Worm (Caenorhabditis elegans) whole organism, L2 larva: ENCODE measurements around the gene his-3.
"Not testable (repeated sequence)": the region's sequence is repeated elsewhere in the genome, so short reads cannot be mapped to it uniquely, and the experiment has no call there.

ENCODE experiments used
- ZK546.5 ChIP-seq: sonication (generic microtip); optimal IDR thresholded peaks from 2 replicates; lab custom pipeline; 2017; ENCODE audit warnings: missing biosample characterization, missing genetic modification characterization
- aly-2 ChIP-seq: fragments of 150-350 bp; optimal IDR thresholded peaks from 2 replicates; lab custom pipeline; 2014; ENCODE audit warnings: missing biosample characterization, missing genetic modification characterization
- ama-1 ChIP-seq: fragments of 150-350 bp; optimal IDR thresholded peaks from 2 replicates; lab custom pipeline; 2018; ENCODE audit warnings: inconsistent platforms
- ceh-82 ChIP-seq: fragments of 150-350 bp; optimal IDR thresholded peaks from 2 replicates; lab custom pipeline; 2014; ENCODE audit warnings: missing biosample characterization, missing genetic modification characterization
- egl-27 ChIP-seq: sonication (generic microtip); optimal IDR thresholded peaks from 3 replicates; lab custom pipeline; 2017; ENCODE audit warnings: missing biosample characterization, missing genetic modification reagents, missing genetic modification characterization
- elt-3 ChIP-seq: sonication (generic microtip); optimal IDR thresholded peaks from 2 replicates; lab custom pipeline; 2017; ENCODE audit warnings: missing biosample characterization, missing genetic modification characterization
- fos-1 ChIP-seq: fragments of 150-350 bp; optimal IDR thresholded peaks from 2 replicates; lab custom pipeline; 2014; ENCODE audit warnings: missing biosample characterization, missing genetic modification characterization
- lsy-2 ChIP-seq, 2 experiments: fragments of 150-350 bp in 1 of 2; sonication (generic microtip) in 1 of 2; optimal IDR thresholded peaks; 2 replicates each; lab custom pipeline; 2014 to 2017; ENCODE audit warnings: missing biosample characterization in 2 of 2, missing genetic modification characterization in 2 of 2
- mdl-1 ChIP-seq, 2 experiments: fragments of 150-350 bp in 1 of 2; sonication (generic microtip) in 1 of 2; optimal IDR thresholded peaks; 2 replicates each; lab custom pipeline; 2017; ENCODE audit warnings: missing biosample characterization in 2 of 2, missing genetic modification characterization in 2 of 2
- nhr-6 ChIP-seq: fragments of 150-350 bp; optimal IDR thresholded peaks from 2 replicates; lab custom pipeline; 2014; ENCODE audit warnings: missing biosample characterization, missing genetic modification characterization
- unc-39 ChIP-seq: fragments of 150-350 bp; optimal IDR thresholded peaks from 2 replicates; lab custom pipeline; 2014; ENCODE audit warnings: missing biosample characterization, missing genetic modification characterization
- unc-62 ChIP-seq: fragments of 150-350 bp; optimal IDR thresholded peaks from 2 replicates; lab custom pipeline; 2014; ENCODE audit warnings: missing biosample characterization, missing genetic modification reagents, missing genetic modification characterization
- ztf-11 ChIP-seq: sonication (generic microtip); optimal IDR thresholded peaks from 2 replicates; lab custom pipeline; 2017; ENCODE audit warnings: missing biosample characterization, missing genetic modification characterization

DNA sequence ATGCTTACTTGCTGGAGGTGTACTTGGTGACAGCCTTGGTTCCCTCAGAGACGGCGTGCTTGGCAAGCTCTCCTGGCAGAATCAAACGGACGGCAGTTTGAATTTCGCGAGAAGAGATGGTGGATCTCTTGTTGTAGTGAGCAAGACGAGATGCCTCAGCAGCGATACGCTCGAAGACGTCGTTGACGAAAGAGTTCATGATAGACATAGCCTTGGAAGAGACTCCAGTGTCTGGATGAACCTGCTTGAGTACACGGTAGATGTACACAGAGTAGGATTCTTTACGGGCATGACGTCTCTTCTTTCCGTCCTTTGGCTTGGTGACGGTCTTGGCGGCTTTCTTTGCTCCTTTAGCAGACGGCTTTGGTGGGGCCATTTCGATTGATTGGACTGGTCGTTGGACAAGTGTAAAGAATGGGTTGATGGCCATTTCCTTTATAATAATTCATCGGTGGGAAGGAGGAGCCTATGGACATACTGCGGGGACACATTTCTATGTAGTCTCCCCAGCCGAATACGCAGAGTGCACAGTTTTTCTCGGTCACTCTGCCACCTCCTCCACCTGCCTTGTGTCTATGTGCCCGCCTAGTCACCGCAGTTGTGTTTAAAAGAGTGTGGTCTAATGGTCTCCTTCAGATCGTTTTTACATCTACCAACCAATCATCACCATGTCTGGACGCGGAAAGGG is at the start of gene his-3, which contains the start of gene his-4:
- TF ChIP-seq ztf-11 (tag; lab: Kevin White, UChicago); ama-1 (lab: Kevin White, UChicago); unc-39 (tag; lab: Kevin White, UChicago); ZK546.5 (tag; lab: Kevin White, UChicago); ceh-82 (tag; lab: Kevin White, UChicago); elt-3; aly-2 (tag; lab: Kevin White, UChicago); mdl-1 (tag; optimal IDR thresholded peaks at IDR 0.05; lab: Kevin White, UChicago); unc-62 (GFP tag; lab: Kevin White, UChicago); egl-27 (tag; lab: Kevin White, UChicago): not testable (repeated sequence)
- peak; percentile 52 for TF ChIP-seq nhr-6
- TF ChIP-seq fos-1 (tag; lab: Kevin White, UChicago): peak; percentile 49
- peak in 1 of 2 experiments; percentile 38 for TF ChIP-seq lsy-2 (tag; optimal IDR thresholded peaks at IDR 0.05; lab: Kevin White, UChicago)
